Worm (Caenorhabditis elegans) whole organism, young adult: ENCODE measurements around the gene epic-2.
A peak's percentile ranks its signal among the peaks of the same experiment; 100 is the strongest.

ENCODE experiments used
- B0019.2 ChIP-seq: fragments of 200-800 bp; sonication (Bioruptor generic); conservative IDR thresholded peaks from 2 replicates; pipeline ENCODE4 v1.3.6; 2022; ENCODE audit warnings: missing genetic modification reagents, missing genetic modification characterization, missing compliant biosample characterization
- B0336.3 ChIP-seq: fragments of 200-800 bp; sonication (Bioruptor generic); IDR thresholded peaks from 2 replicates; pipeline ENCODE4 v1.3.6; 2022; ENCODE audit warnings: missing genetic modification characterization, missing compliant biosample characterization
- D2030.7 ChIP-seq: fragments of 200-800 bp; sonication (Bioruptor generic); IDR thresholded peaks from 2 replicates; pipeline ENCODE4 v1.3.6; 2022; ENCODE audit warnings: missing genetic modification reagents, missing genetic modification characterization, missing compliant biosample characterization
- F22D6.2 ChIP-seq: sonication (generic microtip); optimal IDR thresholded peaks from 2 replicates; lab custom pipeline; 2016; ENCODE audit warnings: mild to moderate bottlenecking, missing genetic modification characterization, missing compliant biosample characterization
- F33H1.4 ChIP-seq: fragments of 200-800 bp; sonication (Bioruptor generic); IDR thresholded peaks from 2 replicates; pipeline ENCODE4 v1.3.6; 2022; ENCODE audit warnings: missing genetic modification reagents, missing genetic modification characterization, missing compliant biosample characterization
- F52B5.7 ChIP-seq: sonication (generic microtip); optimal IDR thresholded peaks from 2 replicates; lab custom pipeline; 2016; ENCODE audit warnings: mild to moderate bottlenecking, missing genetic modification characterization, missing compliant biosample characterization
- K11D2.4 ChIP-seq: fragments of 200-800 bp; sonication (Bioruptor generic); IDR thresholded peaks from 2 replicates; pipeline ENCODE4 v1.3.6; 2022; ENCODE audit warnings: missing genetic modification reagents, missing genetic modification characterization, missing compliant biosample characterization
- T26A5.8 ChIP-seq: sonication (generic microtip); optimal IDR thresholded peaks from 2 replicates; lab custom pipeline; 2016; ENCODE audit warnings: missing genetic modification characterization, missing compliant biosample characterization
- ZK185.1 ChIP-seq: sonication (generic microtip); optimal IDR thresholded peaks from 2 replicates; lab custom pipeline; 2016; ENCODE audit warnings: mild to moderate bottlenecking, missing genetic modification characterization, missing compliant biosample characterization; ENCODE audit not compliant: poor library complexity, severe bottlenecking
- ama-1 ChIP-seq, 3 experiments: fragments of 150-350 bp in 1 of 3; sonication (generic microtip) in 2 of 3; optimal IDR thresholded peaks; 2 replicates each; lab custom pipeline; 2014 to 2018; ENCODE audit warnings: missing biosample characterization in 2 of 3, missing genetic modification characterization in 2 of 3, missing genetic modification reagents in 2 of 3
- aptf-2 ChIP-seq: fragments of 200-800 bp; sonication (Bioruptor generic); conservative IDR thresholded peaks from 2 replicates; pipeline ENCODE4 v1.3.6; 2022; ENCODE audit warnings: missing genetic modification reagents, missing genetic modification characterization, missing compliant biosample characterization
- aptf-3 ChIP-seq: fragments of 200-800 bp; sonication (Bioruptor generic); IDR thresholded peaks from 2 replicates; pipeline ENCODE4 v1.3.6; 2022; ENCODE audit warnings: missing genetic modification characterization, missing compliant biosample characterization
- atf-7 ChIP-seq: sonication (generic microtip); optimal IDR thresholded peaks from 2 replicates; lab custom pipeline; 2017; ENCODE audit warnings: mild to moderate bottlenecking, missing genetic modification characterization, missing compliant biosample characterization
- attf-3 ChIP-seq: fragments of 200-800 bp; sonication (Bioruptor generic); conservative IDR thresholded peaks from 2 replicates; pipeline ENCODE4 v1.3.6; 2022; ENCODE audit warnings: missing genetic modification reagents, missing genetic modification characterization, missing compliant biosample characterization
- bed-1 ChIP-seq: fragments of 200-800 bp; sonication (Bioruptor generic); IDR thresholded peaks from 2 replicates; pipeline ENCODE4 v1.3.6; 2022; ENCODE audit warnings: missing genetic modification reagents, missing genetic modification characterization, missing compliant biosample characterization
- ceh-100 ChIP-seq: fragments of 200-800 bp; sonication (Bioruptor generic); IDR thresholded peaks from 2 replicates; pipeline ENCODE4 v1.3.6; 2022; ENCODE audit warnings: missing genetic modification reagents, missing genetic modification characterization, missing compliant biosample characterization
- ceh-40 ChIP-seq: fragments of 200-800 bp; sonication (Bioruptor generic); IDR thresholded peaks from 2 replicates; pipeline ENCODE4 v1.3.6; 2022; ENCODE audit warnings: missing genetic modification characterization, missing compliant biosample characterization
- dox-1 ChIP-seq: fragments of 200-800 bp; sonication (Bioruptor generic); IDR thresholded peaks from 2 replicates; pipeline ENCODE4 v1.3.6; 2022; ENCODE audit warnings: missing genetic modification reagents, missing genetic modification characterization, missing compliant biosample characterization
- efl-1 ChIP-seq: fragments of 150-350 bp; optimal IDR thresholded peaks from 2 replicates; lab custom pipeline; 2014; ENCODE audit warnings: missing biosample characterization, missing genetic modification reagents, missing genetic modification characterization
- egrh-3 ChIP-seq: fragments of 200-800 bp; sonication (Bioruptor generic); IDR thresholded peaks from 2 replicates; pipeline ENCODE4 v1.3.6; 2022; ENCODE audit warnings: missing genetic modification reagents, missing genetic modification characterization, missing compliant biosample characterization
- ekl-4 ChIP-seq: fragments of 200-800 bp; sonication (Bioruptor generic); IDR thresholded peaks from 2 replicates; pipeline ENCODE4 v1.3.6; 2022; ENCODE audit warnings: missing genetic modification reagents, missing genetic modification characterization, missing compliant biosample characterization
- him-1 ChIP-seq: sonication (generic microtip); optimal IDR thresholded peaks from 2 replicates; lab custom pipeline; 2016; ENCODE audit warnings: missing genotype, missing genetic modification reagents, missing genetic modification characterization, missing compliant biosample characterization
- hlh-26 ChIP-seq: fragments of 200-800 bp; sonication (Bioruptor generic); conservative IDR thresholded peaks from 2 replicates; pipeline ENCODE4 v1.3.6; 2022; ENCODE audit warnings: missing genetic modification reagents, missing genetic modification characterization, missing compliant biosample characterization
- hmg-20 ChIP-seq: fragments of 200-800 bp; sonication (Bioruptor generic); IDR thresholded peaks from 2 replicates; pipeline ENCODE4 v1.3.6; 2022; ENCODE audit warnings: missing genetic modification reagents, missing genetic modification characterization, missing compliant biosample characterization
- hrde-1 ChIP-seq: sonication (generic microtip); optimal IDR thresholded peaks from 2 replicates; lab custom pipeline; 2016; ENCODE audit warnings: missing genetic modification characterization, mild to moderate bottlenecking, missing compliant biosample characterization, moderate library complexity, missing genotype, missing genetic modification reagents, borderline replicate concordance
- lag-1 ChIP-seq: fragments of 200-800 bp; sonication (Bioruptor generic); IDR thresholded peaks from 2 replicates; pipeline ENCODE4 v1.3.6; 2022; ENCODE audit warnings: missing genetic modification reagents, missing genetic modification characterization, missing compliant biosample characterization
- lin-54 ChIP-seq: fragments of 200-800 bp; sonication (Bioruptor generic); optimal IDR thresholded peaks from 2 replicates; lab custom pipeline; 2018; ENCODE audit warnings: mild to moderate bottlenecking, missing genetic modification characterization, missing compliant biosample characterization
- lir-1 ChIP-seq: fragments of 200-800 bp; sonication (Bioruptor generic); conservative IDR thresholded peaks from 2 replicates; pipeline ENCODE4 v1.3.6; 2022; ENCODE audit warnings: missing genetic modification reagents, missing genetic modification characterization, missing compliant biosample characterization
- lsy-27 ChIP-seq: sonication (generic microtip); optimal IDR thresholded peaks from 2 replicates; lab custom pipeline; 2017; ENCODE audit warnings: missing genetic modification characterization, mild to moderate bottlenecking, missing compliant biosample characterization, antibody characterized with exemption, missing genotype, borderline replicate concordance; ENCODE audit not compliant: insufficient read depth
- madf-3 ChIP-seq: fragments of 200-800 bp; sonication (Bioruptor generic); IDR thresholded peaks from 2 replicates; pipeline ENCODE4 v1.3.6; 2022; ENCODE audit warnings: missing genetic modification reagents, missing genetic modification characterization, missing compliant biosample characterization
- madf-6 ChIP-seq: fragments of 200-800 bp; sonication (Bioruptor generic); IDR thresholded peaks from 2 replicates; pipeline ENCODE4 v1.3.6; 2022; ENCODE audit warnings: missing genetic modification reagents, missing genetic modification characterization, missing compliant biosample characterization
- madf-8 ChIP-seq: fragments of 200-800 bp; sonication (Bioruptor generic); conservative IDR thresholded peaks from 2 replicates; pipeline ENCODE4 v1.3.6; 2022; ENCODE audit warnings: missing genetic modification reagents, missing genetic modification characterization, missing compliant biosample characterization
- nhr-179 ChIP-seq: sonication (generic microtip); optimal IDR thresholded peaks from 2 replicates; lab custom pipeline; 2016; ENCODE audit warnings: mild to moderate bottlenecking, missing genetic modification characterization, missing compliant biosample characterization
- nhr-80 ChIP-seq: sonication (generic microtip); optimal IDR thresholded peaks from 2 replicates; lab custom pipeline; 2016; ENCODE audit warnings: missing genetic modification characterization, missing compliant biosample characterization
- pbrm-1 ChIP-seq: fragments of 200-800 bp; sonication (Bioruptor generic); IDR thresholded peaks from 2 replicates; pipeline ENCODE4 v1.3.6; 2022; ENCODE audit warnings: missing genetic modification reagents, missing genetic modification characterization, missing compliant biosample characterization
- rcor-1 ChIP-seq: fragments of 200-800 bp; sonication (Bioruptor generic); IDR thresholded peaks from 2 replicates; pipeline ENCODE4 v1.3.6; 2022; ENCODE audit warnings: missing genetic modification reagents, missing genetic modification characterization, missing compliant biosample characterization
- sdz-38 ChIP-seq: sonication (generic microtip); optimal IDR thresholded peaks from 2 replicates; lab custom pipeline; 2016; ENCODE audit warnings: missing genotype, missing genetic modification characterization, missing compliant biosample characterization
- tbp1 ChIP-seq: fragments of 200-800 bp; sonication (Bioruptor generic); optimal IDR thresholded peaks from 2 replicates; lab custom pipeline; 2018; ENCODE audit warnings: mild to moderate bottlenecking, missing genetic modification characterization, missing compliant biosample characterization
- unc-130 ChIP-seq: sonication (generic microtip); optimal IDR thresholded peaks from 2 replicates; lab custom pipeline; 2016; ENCODE audit warnings: missing genetic modification reagents, missing genetic modification characterization, missing compliant biosample characterization
- xnd-1 ChIP-seq: sonication (generic microtip); optimal IDR thresholded peaks from 2 replicates; lab custom pipeline; 2016; ENCODE audit warnings: missing genotype, missing genetic modification reagents, missing genetic modification characterization, missing compliant biosample characterization
- zfh-2 ChIP-seq: fragments of 200-800 bp; sonication (Bioruptor generic); conservative IDR thresholded peaks from 2 replicates; pipeline ENCODE4 v1.3.6; 2022; ENCODE audit warnings: missing genetic modification reagents, missing genetic modification characterization, missing compliant biosample characterization
- ztf-25 ChIP-seq: fragments of 200-800 bp; sonication (Bioruptor generic); IDR thresholded peaks from 2 replicates; pipeline ENCODE4 v1.3.6; 2022; ENCODE audit warnings: missing genetic modification reagents, missing genetic modification characterization, missing compliant biosample characterization
- ztf-3 ChIP-seq: fragments of 200-800 bp; sonication (Bioruptor generic); optimal IDR thresholded peaks from 2 replicates; lab custom pipeline; 2018; ENCODE audit warnings: mild to moderate bottlenecking, missing genetic modification characterization, missing compliant biosample characterization

The epic-2 gene

ce11 chrIV:1708426-1708826, 12.2 kb upstream of the epic-2 start (continued):
- TF ChIP-seq ztf-3 (GFP tag; lab: Kevin White, UChicago) (no peak), aptf-3 (0 out of 2 replicates have a peak, but pooled peaks have one; percentile 16), K11D2.4 (no peak), pbrm-1 (GFP tag; lab: Robert Waterston, UW) (0 out of 2 replicates have a peak, but pooled peaks have one; percentile 6), ekl-4 (GFP tag; lab: Robert Waterston, UW) (peak; percentile 76), T26A5.8 (tag; lab: Kevin White, UChicago) (no peak), ZK185.1 (tag; lab: Kevin White, UChicago) (no peak), lag-1 (GFP tag; lab: Robert Waterston, UW) (0 out of 2 replicates have a peak, but pooled peaks have one; percentile 39), efl-1 (GFP tag; lab: Kevin White, UChicago) (peak; percentile 2), D2030.7 (GFP tag; lab: Robert Waterston, UW) (peak; percentile 24; the same call in 1 of the 2 replicates), nhr-179 (tag; lab: Kevin White, UChicago) (no peak), nhr-80 (tag; lab: Kevin White, UChicago) (no peak), tbp1 (GFP tag; lab: Kevin White, UChicago) (peak; percentile 50), aptf-2 (GFP tag; lab: Robert Waterston, UW) (no peak), hlh-26 (no peak), atf-7 (tag; lab: Kevin White, UChicago) (no peak), B0336.3 (GFP tag; lab: Robert Waterston, UW) (peak; percentile 87), madf-6 (GFP tag; lab: Robert Waterston, UW) (peak; percentile 54), F33H1.4 (GFP tag; lab: Robert Waterston, UW) (peak; percentile 40), hrde-1 (tag; lab: Kevin White, UChicago) (peak; percentile 70), ceh-40 (GFP tag; lab: Robert Waterston, UW) (no peak), sdz-38 (tag; lab: Kevin White, UChicago) (no peak), madf-3 (0 out of 2 replicates have a peak, but pooled peaks have one; percentile 5), him-1 (tag; lab: Kevin White, UChicago) (no peak), lir-1 (GFP tag; lab: Robert Waterston, UW) (no peak), madf-8 (GFP tag; lab: Robert Waterston, UW) (no peak), attf-3 (GFP tag; lab: Robert Waterston, UW) (no peak), hmg-20 (GFP tag; lab: Robert Waterston, UW) (0 out of 2 replicates have a peak, but pooled peaks have one; percentile 36), F52B5.7 (tag; lab: Kevin White, UChicago) (peak; percentile 52)

- no peak for TF ChIP-seq ztf-25 (GFP tag; lab: Robert Waterston, UW)
- peak; percentile 85 for TF ChIP-seq zfh-2 (GFP tag; lab: Robert Waterston, UW)
- TF ChIP-seq egrh-3 (GFP tag; lab: Robert Waterston, UW): peak; percentile 82; the same call in 1 of the 2 replicates
Observed at ce11 chrIV:1709002-1709401, 11.6 kb upstream of the epic-2 start.

ce11 chrIV:1709695-1710315, 10.8 kb upstream of the epic-2 start, which contains the start of the genes pbs-1 and K08D12.3:
pbs-1 (minus strand) TSS chrIV:1709745.
K08D12.3 (plus strand) TSS chrIV:1710265.
- TF ChIP-seq K11D2.4 (peak; percentile 51; the same call in 1 of the 2 replicates), lsy-27 (tag; lab: Kevin White, UChicago) (no peak), efl-1 (GFP tag; lab: Kevin White, UChicago) (peak; percentile 62), tbp1 (GFP tag; lab: Kevin White, UChicago) (peak; percentile 43), xnd-1 (tag; lab: Kevin White, UChicago) (peak; percentile 49), unc-130 (GFP tag; lab: Kevin White, UChicago) (no peak), dox-1 (0 out of 2 replicates have a peak, but pooled peaks have one; percentile 29), lin-54 (GFP tag; lab: Kevin White, UChicago) (peak; percentile 97), B0019.2 (GFP tag; lab: Robert Waterston, UW) (no peak), F33H1.4 (GFP tag; lab: Robert Waterston, UW) (peak; percentile 81), rcor-1 (GFP tag; lab: Robert Waterston, UW) (peak; percentile 37; the same call in 1 of the 2 replicates), ama-1 (optimal IDR thresholded peaks at IDR 0.05; lab: Kevin White, UChicago) (no peak), ama-1 (GFP tag; optimal IDR thresholded peaks at IDR 0.05; lab: Kevin White, UChicago) (no peak), lag-1 (GFP tag; lab: Robert Waterston, UW) (no peak), ceh-100 (GFP tag; lab: Robert Waterston, UW) (0 out of 2 replicates have a peak, but pooled peaks have one; percentile 29), madf-6 (GFP tag; lab: Robert Waterston, UW) (peak; percentile 72; the same call in 1 of the 2 replicates), bed-1 (GFP tag; lab: Robert Waterston, UW) (no peak), hlh-26 (no peak), F22D6.2 (tag; lab: Kevin White, UChicago) (no peak)
